Fruit fly (Drosophila melanogaster) whole organism: ENCODE measurements around the gene CG34283.

Experiments
- CG8478 ChIP-seq: fragments of >200 bp; optimal IDR thresholded peaks from 2 replicates; lab custom pipeline; 2018; ENCODE audit warnings: inconsistent platforms
- Dll ChIP-seq: fragments of >200 bp; optimal IDR thresholded peaks from 2 replicates; lab custom pipeline; 2017
- EcR ChIP-seq, 2 experiments: fragments of >200 bp; optimal IDR thresholded peaks; 2 replicates each; lab custom pipeline; 2017; ENCODE audit warnings: missing biosample characterization in 2 of 2, missing genetic modification characterization in 2 of 2, missing genetic modification reagents in 2 of 2
- pan ChIP-seq: fragments of >200 bp; optimal IDR thresholded peaks from 2 replicates; lab custom pipeline; 2017
- psq ChIP-seq: fragments of >200 bp; optimal IDR thresholded peaks from 2 replicates; lab custom pipeline; 2017
- usp ChIP-seq: fragments of >200 bp; optimal IDR thresholded peaks from 2 replicates; lab custom pipeline; 2017; ENCODE audit warnings: missing biosample characterization, missing genetic modification characterization, mixed read lengths

DNA sequence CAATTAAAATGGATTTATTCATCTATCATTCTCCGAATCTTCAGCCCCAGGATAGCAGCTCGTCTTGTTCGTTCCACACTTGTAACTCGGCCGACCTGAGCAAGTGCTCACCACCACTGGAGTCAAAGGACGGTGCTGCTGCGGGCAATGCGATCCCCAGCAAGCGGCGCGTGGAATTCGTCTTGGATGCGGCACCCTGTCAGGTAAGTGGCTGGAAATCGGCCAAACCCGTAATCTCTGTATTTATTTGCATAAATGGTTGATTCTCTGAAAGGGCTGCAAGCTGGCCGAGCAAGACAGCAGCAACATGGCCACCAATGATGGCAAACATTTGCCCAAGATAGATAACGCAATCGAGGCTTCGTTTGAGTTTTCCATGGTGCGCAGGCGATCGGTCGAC, 25.7 kb upstream of the CG34283 start:
- TF ChIP-seq CG8478 (lab: Kevin White, UChicago), result no peak
- no peak for TF ChIP-seq psq (lab: Kevin White, UChicago)
- no peak for TF ChIP-seq pan
- TF ChIP-seq Dll (lab: Kevin White, UChicago), result no peak
- no peak for TF ChIP-seq EcR (GFP tag; optimal IDR thresholded peaks at IDR 0.05; lab: Kevin White, UChicago)
- no peak for TF ChIP-seq usp (GFP tag; lab: Kevin White, UChicago)
